Worm (Caenorhabditis elegans) whole organism, early embryonic: Measurements from ENCODE around the gene F40E10.5.
A peak's percentile ranks its signal among the peaks of the same experiment; 100 is the strongest.

ENCODE experiments used
- B0310.2 ChIP-seq: sonication (generic microtip); optimal IDR thresholded peaks from 2 replicates; lab custom pipeline; 2016; ENCODE audit warnings: mild to moderate bottlenecking, missing genetic modification characterization, missing compliant biosample characterization
- F13C5.2 ChIP-seq: sonication (generic microtip); optimal IDR thresholded peaks from 2 replicates; lab custom pipeline; 2017; ENCODE audit warnings: mild to moderate bottlenecking, missing genetic modification characterization, inconsistent platforms, missing compliant biosample characterization
- aly-1 ChIP-seq: sonication (generic microtip); optimal IDR thresholded peaks from 2 replicates; lab custom pipeline; 2016; ENCODE audit warnings: missing genetic modification characterization, missing compliant biosample characterization
- ama-1 ChIP-seq: fragments of 150-350 bp; optimal IDR thresholded peaks from 2 replicates; lab custom pipeline; 2014
- ceh-13 ChIP-seq: fragments of 200-800 bp; sonication (Bioruptor generic); optimal IDR thresholded peaks from 2 replicates; lab custom pipeline; 2018; ENCODE audit warnings: mild to moderate bottlenecking, missing genetic modification characterization, missing compliant biosample characterization
- ceh-36 ChIP-seq: sonication (generic microtip); optimal IDR thresholded peaks from 2 replicates; lab custom pipeline; 2016; ENCODE audit warnings: missing genetic modification characterization, inconsistent platforms, missing compliant biosample characterization
- ets-7 ChIP-seq: sonication (generic microtip); optimal IDR thresholded peaks from 2 replicates; lab custom pipeline; 2016; ENCODE audit warnings: missing genotype, missing genetic modification characterization, missing compliant biosample characterization
- flt-1 ChIP-seq: fragments of 200-800 bp; sonication (Bioruptor generic); IDR thresholded peaks from 2 replicates; pipeline ENCODE4 v1.3.6; 2022; ENCODE audit warnings: missing genetic modification characterization, missing compliant biosample characterization
- hmbx-1 ChIP-seq: sonication (generic microtip); optimal IDR thresholded peaks from 2 replicates; lab custom pipeline; 2016; ENCODE audit warnings: mild to moderate bottlenecking, missing genetic modification characterization, missing compliant biosample characterization
- hmg-4 ChIP-seq: fragments of 200-800 bp; sonication (Bioruptor generic); optimal IDR thresholded peaks from 2 replicates; lab custom pipeline; 2018; ENCODE audit warnings: mild to moderate bottlenecking, missing genetic modification characterization, missing compliant biosample characterization
- hnd-1 ChIP-seq: sonication (generic microtip); optimal IDR thresholded peaks from 2 replicates; lab custom pipeline; 2016; ENCODE audit warnings: missing genetic modification characterization, missing compliant biosample characterization
- pes-1 ChIP-seq: fragments of 200-800 bp; sonication (Bioruptor generic); IDR thresholded peaks from 2 replicates; pipeline ENCODE4 v1.3.6; 2022; ENCODE audit warnings: missing genetic modification reagents, missing genetic modification characterization, missing compliant biosample characterization
- scrt-1 ChIP-seq: fragments of 200-800 bp; sonication (Bioruptor generic); IDR thresholded peaks from 2 replicates; pipeline ENCODE4 v1.3.6; 2022; ENCODE audit warnings: missing genetic modification characterization, missing compliant biosample characterization
- sea-1 ChIP-seq: fragments of 200-800 bp; sonication (Bioruptor generic); conservative IDR thresholded peaks from 2 replicates; pipeline ENCODE4 v1.3.6; 2022; ENCODE audit warnings: missing genetic modification characterization, missing compliant biosample characterization
- tbx-11 ChIP-seq: fragments of 200-800 bp; sonication (Bioruptor generic); IDR thresholded peaks from 2 replicates; pipeline ENCODE4 v1.3.6; 2022; ENCODE audit warnings: missing genetic modification characterization, missing compliant biosample characterization
- tbx-37 ChIP-seq: fragments of 200-800 bp; sonication (Bioruptor generic); conservative IDR thresholded peaks from 2 replicates; pipeline ENCODE4 v1.3.6; 2022; ENCODE audit warnings: missing genetic modification reagents, missing genetic modification characterization, missing compliant biosample characterization
- tra-4 ChIP-seq: sonication (generic microtip); optimal IDR thresholded peaks from 2 replicates; lab custom pipeline; 2017; ENCODE audit warnings: missing genetic modification characterization, missing compliant biosample characterization

The F40E10.5 gene

DNA sequence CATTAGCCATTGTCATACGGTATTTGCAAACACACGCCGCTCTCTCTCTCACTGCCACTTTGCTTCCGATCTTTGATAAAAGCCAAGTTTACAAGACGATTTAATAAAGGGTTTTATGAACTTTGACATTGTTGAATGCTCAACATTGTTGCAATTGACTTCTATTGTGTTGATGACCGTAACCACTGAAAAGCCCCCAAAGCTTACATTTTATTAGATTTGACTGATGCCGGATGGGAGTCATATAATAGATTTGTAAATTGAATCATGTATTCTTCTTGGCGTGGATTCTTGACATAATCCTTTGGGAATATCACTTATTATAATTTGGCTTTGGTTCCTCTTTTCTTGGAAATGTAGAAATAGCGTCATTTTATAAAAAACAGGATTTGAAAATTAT is 5.7 kb upstream of the F40E10.5 start:
- TF ChIP-seq F13C5.2 (tag; lab: Kevin White, UChicago) (no peak), ceh-13 (no peak), sea-1 (no peak), ceh-36 (tag; lab: Kevin White, UChicago) (no peak), tra-4 (tag; lab: Kevin White, UChicago) (no peak), ets-7 (no peak), flt-1 (GFP tag; lab: Robert Waterston, UW) (no peak), pes-1 (no peak), B0310.2 (no peak), tbx-11 (GFP tag; lab: Robert Waterston, UW) (no peak), scrt-1 (GFP tag; lab: Robert Waterston, UW) (no peak), tbx-37 (GFP tag; lab: Robert Waterston, UW) (no peak), hnd-1 (tag; lab: Kevin White, UChicago) (no peak), ama-1 (lab: Kevin White, UChicago) (no peak), hmbx-1 (no peak), hmg-4 (GFP tag; lab: Kevin White, UChicago) (no peak)

ce11 chrX:14699866-14700265 is 1.7 kb upstream of the F40E10.5 start, which contains the start of gene hch-1:
hch-1 (minus strand) TSS chrX:14699977.
- no peak for TF ChIP-seq tbx-37 (GFP tag; lab: Robert Waterston, UW)
- TF ChIP-seq scrt-1 (GFP tag; lab: Robert Waterston, UW) = no peak
- no peak for TF ChIP-seq aly-1 (tag; lab: Kevin White, UChicago)
- TF ChIP-seq ceh-13 = no peak
- TF ChIP-seq B0310.2 = no peak
- no peak for TF ChIP-seq hmg-4 (GFP tag; lab: Kevin White, UChicago)
- TF ChIP-seq ama-1 (lab: Kevin White, UChicago) = no peak
- no peak for TF ChIP-seq pes-1
- no peak for TF ChIP-seq ceh-36 (tag; lab: Kevin White, UChicago)
- no peak for TF ChIP-seq F13C5.2 (tag; lab: Kevin White, UChicago)
- TF ChIP-seq sea-1 = no peak
- TF ChIP-seq hnd-1 (tag; lab: Kevin White, UChicago) = no peak

DNA sequence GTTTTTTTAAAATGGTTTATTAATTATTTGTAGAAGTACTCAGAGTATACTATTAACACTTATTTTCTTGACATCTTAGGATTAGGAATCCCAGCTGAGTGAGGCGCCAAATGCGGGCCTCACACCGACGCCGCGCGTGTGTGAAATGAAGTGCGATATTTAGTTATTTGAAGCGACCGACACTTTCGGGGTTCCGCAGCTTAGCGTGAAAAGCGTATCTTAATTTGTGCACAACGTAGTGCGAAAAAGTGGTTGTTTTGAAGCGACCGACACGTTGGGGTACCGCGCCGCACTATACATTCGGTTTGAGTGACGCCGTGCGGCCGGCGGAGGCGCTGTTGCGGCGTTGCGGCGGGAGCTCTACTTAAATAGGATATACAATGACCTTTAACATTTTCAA is 3.3 kb downstream of the F40E10.5 start:
- TF ChIP-seq B0310.2 (no peak), ceh-36 (tag; lab: Kevin White, UChicago) (no peak), tra-4 (tag; lab: Kevin White, UChicago) (no peak), scrt-1 (GFP tag; lab: Robert Waterston, UW) (no peak), F13C5.2 (tag; lab: Kevin White, UChicago) (no peak), hnd-1 (tag; lab: Kevin White, UChicago) (no peak), ama-1 (lab: Kevin White, UChicago) (no peak), pes-1 (no peak), aly-1 (tag; lab: Kevin White, UChicago) (no peak), ets-7 (no peak), flt-1 (GFP tag; lab: Robert Waterston, UW) (no peak)

ce11 chrX:14706698-14707285 is 5.2 kb downstream of the F40E10.5 start, which contains the start of gene tmem-184:
tmem-184 (minus strand) TSS chrX:14706861.
- TF ChIP-seq aly-1 (tag; lab: Kevin White, UChicago) (no peak), tra-4 (tag; lab: Kevin White, UChicago) (no peak)

DNA sequence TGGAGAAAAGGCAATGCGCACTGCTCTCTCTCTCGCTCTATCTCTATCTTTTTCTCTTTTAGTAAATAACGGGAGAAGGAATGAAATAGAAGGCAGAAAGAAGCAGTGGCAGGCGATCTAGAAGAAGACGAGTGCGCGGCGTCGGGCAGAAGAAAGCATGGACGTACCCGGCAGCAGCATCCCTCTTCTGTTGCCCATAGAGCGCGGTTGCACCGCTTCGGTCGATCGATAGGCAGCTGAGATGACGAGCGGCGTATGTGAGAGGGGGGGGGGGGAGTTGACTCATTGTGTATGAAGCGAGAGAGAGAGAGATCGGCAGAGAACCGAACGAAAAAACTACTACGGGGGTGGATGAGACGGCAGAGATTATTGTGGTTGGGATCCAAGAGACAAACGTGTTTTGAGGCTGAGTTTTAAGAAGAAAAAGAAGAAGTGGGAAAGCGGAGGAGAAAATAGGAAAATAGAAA is 6.6 kb downstream of the F40E10.5 start:
- TF ChIP-seq F13C5.2 (tag; lab: Kevin White, UChicago) (peak; percentile 84), hmg-4 (GFP tag; lab: Kevin White, UChicago) (peak; percentile 83), hnd-1 (tag; lab: Kevin White, UChicago) (no peak), B0310.2 (peak; percentile 29), sea-1 (peak; percentile 8; the same call in 1 of the 2 replicates), tra-4 (tag; lab: Kevin White, UChicago) (no peak), tbx-11 (GFP tag; lab: Robert Waterston, UW) (no peak), flt-1 (GFP tag; lab: Robert Waterston, UW) (no peak), aly-1 (tag; lab: Kevin White, UChicago) (peak; percentile 4), ama-1 (lab: Kevin White, UChicago) (no peak), ceh-36 (tag; lab: Kevin White, UChicago) (no peak), ceh-13 (no peak), pes-1 (peak; percentile 56; the same call in 1 of the 2 replicates), scrt-1 (GFP tag; lab: Robert Waterston, UW) (0 out of 2 replicates have a peak, but pooled peaks have one; percentile 35)

DNA sequence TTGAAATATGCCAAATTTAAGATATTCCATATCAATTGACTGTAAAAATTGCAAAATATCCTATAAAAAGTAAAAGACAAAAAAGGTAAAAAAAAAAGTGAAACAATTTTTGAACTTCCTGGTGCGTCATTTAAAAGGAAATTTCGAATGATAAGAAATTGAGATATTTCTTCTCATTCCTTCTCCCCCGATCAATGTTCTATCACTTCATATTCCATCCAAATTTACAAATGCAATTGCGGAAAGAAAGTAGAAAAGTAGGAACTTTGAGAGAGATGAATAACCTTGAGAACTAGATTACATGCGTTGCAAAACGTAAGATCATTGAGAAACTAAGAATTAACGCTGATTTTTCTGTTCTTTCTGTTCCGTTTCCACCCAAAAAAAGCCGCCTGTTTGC is 8.0 kb downstream of the F40E10.5 start:
- TF ChIP-seq hmbx-1 = no peak

DNA sequence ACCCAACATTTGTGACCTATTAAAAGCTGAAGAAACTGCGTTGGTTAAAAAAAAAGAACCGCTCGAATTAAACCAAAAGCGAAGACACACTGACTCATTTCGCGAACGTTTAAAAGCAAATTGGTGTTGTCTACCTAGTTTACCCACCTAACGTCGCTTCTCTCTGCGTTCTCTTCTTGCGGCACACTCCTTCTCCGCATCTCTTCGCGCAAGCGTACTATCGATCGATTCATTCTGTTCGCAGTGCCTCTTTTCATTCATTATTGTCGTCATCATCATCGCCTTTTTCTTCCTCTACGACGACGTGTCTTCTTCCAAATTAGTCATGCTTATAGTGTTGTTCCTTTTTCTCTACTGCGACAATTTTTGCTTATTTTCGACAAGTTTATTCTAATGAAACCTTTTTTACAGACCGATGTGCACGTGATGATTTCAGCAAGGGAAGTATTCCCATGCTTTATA is 9.6 kb downstream of the F40E10.5 start, which contains the start of gene atrn-1:
TSS of gene atrn-1 (plus strand) at position 412 of the 462 bp plus-strand sequence.
- no peak for TF ChIP-seq ama-1 (lab: Kevin White, UChicago)
- TF ChIP-seq F13C5.2 (tag; lab: Kevin White, UChicago) = no peak
- TF ChIP-seq hmbx-1 = no peak

ce11 chrX:14715459-14715858 is 13.9 kb downstream of the F40E10.5 start:
- TF ChIP-seq ceh-13 = no peak
- TF ChIP-seq ama-1 (lab: Kevin White, UChicago) = no peak
- TF ChIP-seq pes-1 = no peak
- no peak for TF ChIP-seq F13C5.2 (tag; lab: Kevin White, UChicago)
- TF ChIP-seq scrt-1 (GFP tag; lab: Robert Waterston, UW) = no peak
- TF ChIP-seq B0310.2 = no peak
